Worm (Caenorhabditis elegans) whole organism, dauer: ENCODE data around the gene srd-47.
"Not testable (repeated sequence)": the region's sequence is repeated elsewhere in the genome, so short reads cannot be mapped to it uniquely, and the experiment has no call there.

Source experiments
- unc-62 ChIP-seq: sonication (generic microtip); optimal IDR thresholded peaks from 2 replicates; lab custom pipeline; 2017; ENCODE audit warnings: missing biosample characterization, missing genetic modification reagents, missing genetic modification characterization

srd-47 gene

ce11 chrX:12333479-12333878, at the start of gene srd-47:
Gene srd-47, plus strand, starts transcription at chrX:12333642.
- no peak for TF ChIP-seq unc-62 (GFP tag; lab: Kevin White, UChicago)

- TF ChIP-seq unc-62 (GFP tag; lab: Kevin White, UChicago): no peak
Observed at ce11 chrX:12284161-12284560, 49.3 kb upstream of the srd-47 start.

ce11 chrX:12285496-12285895, 47.9 kb upstream of the srd-47 start, which contains the start of gene lips-2:
Gene lips-2, plus strand, starts transcription at chrX:12285796.
- TF ChIP-seq unc-62 (GFP tag; lab: Kevin White, UChicago): no peak

- no peak for TF ChIP-seq unc-62 (GFP tag; lab: Kevin White, UChicago)
Observed at ce11 chrX:12288254-12288653, 45.2 kb upstream of the srd-47 start, which contains the start of gene C04B4.5. Gene C04B4.5, minus strand, starts transcription at chrX:12288354.

ce11 chrX:12290539-12290938, 42.9 kb upstream of the srd-47 start, which contains the start of gene C04B4.4:
Gene C04B4.4, plus strand, starts transcription at chrX:12290839.
- no peak for TF ChIP-seq unc-62 (GFP tag; lab: Kevin White, UChicago)

ce11 chrX:12294263-12294662, 39.2 kb upstream of the srd-47 start, which contains the start of gene W06D11.1:
Gene W06D11.1, plus strand, starts transcription at chrX:12294563.
- TF ChIP-seq unc-62 (GFP tag; lab: Kevin White, UChicago): no peak

- TF ChIP-seq unc-62 (GFP tag; lab: Kevin White, UChicago): no peak
Observed at ce11 chrX:12296392-12296791, 37.0 kb upstream of the srd-47 start, which contains the start of gene W06D11.2. Gene W06D11.2, minus strand, starts transcription at chrX:12296730.

ce11 chrX:12298324-12298723, 35.1 kb upstream of the srd-47 start, which contains the start of gene W06D11.3:
Gene W06D11.3, plus strand, starts transcription at chrX:12298683.
- no peak for TF ChIP-seq unc-62 (GFP tag; lab: Kevin White, UChicago)

- TF ChIP-seq unc-62 (GFP tag; lab: Kevin White, UChicago): no peak
Observed at ce11 chrX:12299834-12300233, 33.6 kb upstream of the srd-47 start, which contains the start of gene W06D11.5. Gene W06D11.5, plus strand, starts transcription at chrX:12300134.

- TF ChIP-seq unc-62 (GFP tag; lab: Kevin White, UChicago): not testable (repeated sequence)
Observed at ce11 chrX:12302755-12303154, 30.7 kb upstream of the srd-47 start, which contains the start of gene dot-1.3. Gene dot-1.3, minus strand, starts transcription at chrX:12302855.

- TF ChIP-seq unc-62 (GFP tag; lab: Kevin White, UChicago): no peak
Observed at ce11 chrX:12304231-12304630, 29.2 kb upstream of the srd-47 start.

ce11 chrX:12306565-12306964, 26.9 kb upstream of the srd-47 start, which contains the start of gene phf-32:
Gene phf-32, plus strand, starts transcription at chrX:12306865.
- no peak for TF ChIP-seq unc-62 (GFP tag; lab: Kevin White, UChicago)

ce11 chrX:12308045-12308499, 25.4 kb upstream of the srd-47 start, which contains the start of gene F17A2.16:
Gene F17A2.16, plus strand, starts transcription at chrX:12308449.
- not testable (repeated sequence) for TF ChIP-seq unc-62 (GFP tag; lab: Kevin White, UChicago)

ce11 chrX:12313779-12314178, 19.7 kb upstream of the srd-47 start:
- no peak for TF ChIP-seq unc-62 (GFP tag; lab: Kevin White, UChicago)

- no peak for TF ChIP-seq unc-62 (GFP tag; lab: Kevin White, UChicago)
Observed at ce11 chrX:12314395-12314794, 19.0 kb upstream of the srd-47 start.

- TF ChIP-seq unc-62 (GFP tag; lab: Kevin White, UChicago): no peak
Observed at ce11 chrX:12315268-12315667, 18.2 kb upstream of the srd-47 start, which contains the start of gene xtr-2. Gene xtr-2, plus strand, starts transcription at chrX:12315568.

ce11 chrX:12317560-12317959, 15.9 kb upstream of the srd-47 start:
- TF ChIP-seq unc-62 (GFP tag; lab: Kevin White, UChicago): no peak
